Fruit fly (Drosophila melanogaster) whole organism, wandering third instar larva: ENCODE data around the gene Spt20.
A peak's percentile ranks its signal among the peaks of the same experiment; 100 is the strongest.

Experiments
- Dif ChIP-seq: fragments of 200-275, 200-300 bp; sonication (Bioruptor generic); optimal IDR thresholded peaks from 2 replicates; lab custom pipeline; 2018; ENCODE audit warnings: missing biosample characterization, missing genetic modification characterization; ENCODE audit not compliant: partially characterized antibody
- Hr83 ChIP-seq: fragments of 200-300 bp; sonication (Bioruptor generic); optimal IDR thresholded peaks from 2 replicates; lab custom pipeline; 2016; ENCODE audit warnings: missing biosample characterization, mild to moderate bottlenecking, missing genetic modification characterization, moderate library complexity; ENCODE audit not compliant: poor library complexity, severe bottlenecking
- Sp1 ChIP-seq: fragments of 200-800 bp; sonication (Bioruptor generic); optimal IDR thresholded peaks from 3 replicates; lab custom pipeline; 2019; ENCODE audit warnings: missing biosample characterization, mild to moderate bottlenecking, missing genetic modification characterization, moderate library complexity
- Vsx2 ChIP-seq: fragments of 200-300, 225-300 bp; sonication (Bioruptor generic); optimal IDR thresholded peaks from 2 replicates; lab custom pipeline; 2018; ENCODE audit warnings: missing biosample characterization, missing genetic modification characterization; ENCODE audit not compliant: partially characterized antibody
- brk ChIP-seq: fragments of 200-800 bp; sonication (Bioruptor generic); optimal IDR thresholded peaks from 2 replicates; lab custom pipeline; 2016; ENCODE audit warnings: missing biosample characterization, mild to moderate bottlenecking, missing genetic modification characterization
- dl ChIP-seq, 2 experiments: fragments of 175-275, 200-275 bp in 1 of 2; fragments of 200-275 bp in 1 of 2; sonication (Bioruptor generic); optimal IDR thresholded peaks; lab custom pipeline; 2018; ENCODE audit warnings: mild to moderate bottlenecking in 2 of 2, missing biosample characterization in 2 of 2, missing genetic modification characterization in 2 of 2, moderate library complexity in 2 of 2; ENCODE audit not compliant: partially characterized antibody in 2 of 2, insufficient read depth in 1 of 2
- foxo ChIP-seq, 2 experiments: fragments of 200-800 bp; sonication (Bioruptor generic); optimal IDR thresholded peaks; 2 replicates in 1 of 2; 3 replicates in 1 of 2; lab custom pipeline; 2016 to 2017; ENCODE audit warnings: missing biosample characterization in 2 of 2, missing genetic modification characterization in 2 of 2
- lola ChIP-seq: fragments of >200 bp; optimal IDR thresholded peaks from 2 replicates; lab custom pipeline; 2017; ENCODE audit warnings: missing biosample characterization, missing genetic modification characterization
- usp ChIP-seq: fragments of >200 bp; optimal IDR thresholded peaks from 2 replicates; lab custom pipeline; 2017; ENCODE audit warnings: missing biosample characterization, missing genetic modification characterization
- woc ChIP-seq: sonication (Bioruptor generic); optimal IDR thresholded peaks from 2 replicates; lab custom pipeline; 2016; ENCODE audit warnings: missing biosample characterization, mild to moderate bottlenecking, missing genetic modification characterization

DNA sequence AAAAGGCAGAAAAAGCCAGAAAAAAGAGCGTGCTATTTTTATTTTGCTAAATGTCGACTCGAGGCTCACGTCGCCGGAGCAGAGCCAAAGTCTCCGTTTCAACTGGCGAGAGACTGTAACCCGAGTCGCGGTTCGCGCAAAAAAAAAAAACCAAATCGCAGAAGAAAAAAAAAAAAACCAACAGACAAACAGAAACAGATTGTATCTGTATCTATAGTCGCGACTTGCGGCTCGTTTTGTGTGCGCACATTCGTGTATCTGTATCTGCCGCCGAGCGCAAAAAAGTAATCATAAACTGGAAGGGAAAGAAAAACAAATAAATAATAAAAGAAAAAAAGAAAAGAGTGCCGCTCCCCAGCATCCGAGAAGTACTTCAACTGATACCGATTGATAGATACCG, 7.4 kb upstream of the Spt20 start:
- no peak for TF ChIP-seq Vsx2
- no peak for TF ChIP-seq Dif
- peak; percentile 26 for TF ChIP-seq Sp1
- TF ChIP-seq foxo (GFP tag; optimal IDR thresholded peaks at IDR 0.05; lab: Kevin White, UChicago) = no peak
- no peak for TF ChIP-seq dl (GFP tag; optimal IDR thresholded peaks at IDR 0.05; lab: Kevin White, UChicago; ENCODE audit: insufficient read depth in 1 of 2, partially characterized antibody in 2 of 2)
- no peak for TF ChIP-seq lola (GFP tag; lab: Kevin White, UChicago)
- TF ChIP-seq brk (GFP tag; lab: Kevin White, UChicago) = no peak
- TF ChIP-seq usp (GFP tag; lab: Kevin White, UChicago) = no peak
- TF ChIP-seq Hr83 = no peak
- no peak for TF ChIP-seq woc (GFP tag; lab: Kevin White, UChicago)
